Worm (Caenorhabditis elegans) whole organism, L1 larva: ENCODE data around the gene sri-50.

ENCODE experiments used
- elt-2 ChIP-seq: sonication (generic microtip); optimal IDR thresholded peaks from 2 replicates; lab custom pipeline; 2016; ENCODE audit warnings: missing genetic modification characterization, mild to moderate bottlenecking, inconsistent platforms, missing compliant biosample characterization, missing genetic modification reagents
- snu-23 ChIP-seq: sonication (generic microtip); optimal IDR thresholded peaks from 2 replicates; lab custom pipeline; 2016; ENCODE audit warnings: missing genetic modification characterization, missing compliant biosample characterization

DNA sequence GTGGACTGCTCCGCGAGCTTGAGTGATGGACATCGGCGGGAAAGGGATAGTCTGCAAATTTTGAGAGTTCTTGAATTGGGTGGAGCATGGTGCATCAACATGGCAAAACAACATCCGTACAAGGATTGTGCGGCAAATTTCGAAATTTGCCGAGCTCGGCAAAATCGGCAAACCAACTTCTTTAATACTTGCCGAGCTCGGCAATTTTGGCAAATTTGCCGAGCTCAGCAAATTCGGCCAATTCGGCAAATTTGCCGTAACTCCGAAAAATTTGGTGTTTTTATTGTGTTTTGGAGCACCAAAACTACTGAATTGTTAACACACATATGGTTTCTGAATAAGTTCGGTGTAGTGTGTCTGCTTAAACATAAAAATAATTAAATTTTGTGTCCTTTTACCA lies 33.4 kb upstream of the sri-50 start, which contains the start of gene fbxc-55:
- no peak for TF ChIP-seq snu-23 (GFP tag; lab: Kevin White, UChicago)
- TF ChIP-seq elt-2 (tag; lab: Kevin White, UChicago): no peak
